Fruit fly (Drosophila melanogaster): ENCODE measurements around the gene Npl4.

Npl4 gene

dm6 chr3R:25646882-25647518 lies 22.5 kb upstream of the Npl4 start (continued):
- TF ChIP-seq CG17328 (GFP tag; IDR thresholded peaks at IDR 0.05), result peak; percentile 90
- peak; percentile 83 for TF ChIP-seq amos (GFP tag; IDR thresholded peaks at IDR 0.05; ENCODE audit: partially characterized antibody)
- TF ChIP-seq Myb (GFP tag; optimal IDR thresholded peaks at IDR 0.05), result peak; percentile 97
- TF ChIP-seq CrebB (tag; optimal IDR thresholded peaks at IDR 0.05), result peak; percentile 91
- peak; percentile 94 for TF ChIP-seq CG4282 (GFP tag; optimal IDR thresholded peaks at IDR 0.05)
- no peak for TF ChIP-seq cad (GFP tag; optimal IDR thresholded peaks at IDR 0.05)
- peak; percentile 94 for TF ChIP-seq bcd (GFP tag; optimal IDR thresholded peaks at IDR 0.05)
- TF ChIP-seq mirr (GFP tag; optimal IDR thresholded peaks at IDR 0.05), result peak; percentile 92
- peak; percentile 70; the same call in 1 of the 4 replicates for TF ChIP-seq chinmo (GFP tag; IDR thresholded peaks at IDR 0.05; ENCODE audit: partially characterized antibody)
- peak; percentile 88 for TF ChIP-seq CG4424 (GFP tag; optimal IDR thresholded peaks at IDR 0.05)
- peak; percentile 31 for TF ChIP-seq CG8359 (GFP tag; optimal IDR thresholded peaks at IDR 0.05; ENCODE audit: borderline replicate concordance)
- peak; percentile 87 for TF ChIP-seq CG10979 (tag; optimal IDR thresholded peaks at IDR 0.05)
- peak; percentile 88 for TF ChIP-seq CG6683 (GFP tag; optimal IDR thresholded peaks at IDR 0.05)
- TF ChIP-seq CG12071 (GFP tag; optimal IDR thresholded peaks at IDR 0.05), result peak; percentile 74
- TF ChIP-seq Rx (GFP tag; IDR thresholded peaks at IDR 0.05), result peak; percentile 78
- peak; percentile 77 for TF ChIP-seq Hey (tag; optimal IDR thresholded peaks at IDR 0.05)
- TF ChIP-seq CG13624 (GFP tag; optimal IDR thresholded peaks at IDR 0.05), result peak; percentile 97
- peak; percentile 90 for TF ChIP-seq CG8924 (tag; optimal IDR thresholded peaks at IDR 0.05)
- TF ChIP-seq CG6813 (GFP tag; optimal IDR thresholded peaks at IDR 0.05), result peak; percentile 85
- TF ChIP-seq CG17186 (GFP tag; optimal IDR thresholded peaks at IDR 0.05), result peak; percentile 93
- peak; percentile 57 for TF ChIP-seq CG3995 (GFP tag; optimal IDR thresholded peaks at IDR 0.05)
- peak; percentile 51; the same call in 1 of the 2 replicates for TF ChIP-seq CG42726 (GFP tag; IDR thresholded peaks at IDR 0.05; ENCODE audit: partially characterized antibody)
- peak; percentile 99 for TF ChIP-seq sens (GFP tag)
- peak; percentile 67 for TF ChIP-seq nerfin-2 (GFP tag; IDR thresholded peaks at IDR 0.05; ENCODE audit: partially characterized antibody)
- TF ChIP-seq tap (tag; optimal IDR thresholded peaks at IDR 0.05), result peak; percentile 70
- peak; percentile 95 for TF ChIP-seq sob (GFP tag; IDR thresholded peaks at IDR 0.05)
- TF ChIP-seq B-H1 (GFP tag; IDR thresholded peaks at IDR 0.05), result peak; percentile 72; the same call in 2 of the 3 replicates
- TF ChIP-seq CG10366 (GFP tag; IDR thresholded peaks at IDR 0.05), result peak; percentile 94
- TF ChIP-seq Atf-2 (GFP tag; optimal IDR thresholded peaks at IDR 0.05), result peak; percentile 93
- peak; percentile 92 for TF ChIP-seq CG2129 (GFP tag; IDR thresholded peaks at IDR 0.05; ENCODE audit: partially characterized antibody)
- peak; percentile 85 for TF ChIP-seq dmrt99B (tag; optimal IDR thresholded peaks at IDR 0.05)
- TF ChIP-seq HLHmδ (GFP tag; optimal IDR thresholded peaks at IDR 0.05), result peak; percentile 45
- TF ChIP-seq CG2116 (GFP tag; optimal IDR thresholded peaks at IDR 0.05), result peak; percentile 89
- TF ChIP-seq D19A (tag; optimal IDR thresholded peaks at IDR 0.05), result peak; percentile 68
- peak; percentile 65 for TF ChIP-seq Spps (tag; optimal IDR thresholded peaks at IDR 0.05)
- TF ChIP-seq CG2712 (tag; optimal IDR thresholded peaks at IDR 0.05), result peak; percentile 92
- peak; percentile 28 for TF ChIP-seq CG6654 (GFP tag; optimal IDR thresholded peaks at IDR 0.05)
- peak; percentile 91 for TF ChIP-seq zfh1 (GFP tag; IDR thresholded peaks at IDR 0.05)
- peak; percentile 65 for TF ChIP-seq CG6854 (GFP tag; optimal IDR thresholded peaks at IDR 0.05)
- TF ChIP-seq tll (GFP tag; optimal IDR thresholded peaks at IDR 0.05), result peak; percentile 58 to 74
- TF ChIP-seq CG10959 (GFP tag; IDR thresholded peaks at IDR 0.05), result peak; percentile 81
- TF ChIP-seq CG16863 (GFP tag; optimal IDR thresholded peaks at IDR 0.05), result peak; percentile 97
- TF ChIP-seq CG13424 (tag; optimal IDR thresholded peaks at IDR 0.05), result peak; percentile 94
- TF ChIP-seq CG18599 (GFP tag; optimal IDR thresholded peaks at IDR 0.05), result peak; percentile 94
- TF ChIP-seq CG15696 (tag; optimal IDR thresholded peaks at IDR 0.05), result peak; percentile 93
- TF ChIP-seq Tbp (GFP tag; optimal IDR thresholded peaks at IDR 0.05), result no peak
- peak; percentile 90 for TF ChIP-seq H15 (GFP tag; IDR thresholded peaks at IDR 0.05)
- peak; percentile 66 for TF ChIP-seq lbe (GFP tag; optimal IDR thresholded peaks at IDR 0.05)
